Fruit fly (Drosophila melanogaster) whole organism, embryonic: ENCODE results near the gene ClC-a.

Experiments
- ATbp ChIP-seq: fragments of 200-800 bp; sonication (Bioruptor generic); optimal IDR thresholded peaks from 2 replicates; lab custom pipeline; 2017; ENCODE audit warnings: missing biosample characterization, mild to moderate bottlenecking, missing genetic modification characterization, missing genetic modification reagents
- Ada2b ChIP-seq: fragments of 200-800 bp; sonication (Bioruptor generic); IDR thresholded peaks from 2 replicates; pipeline ENCODE4 v1.3.6; 2022; ENCODE audit warnings: missing biosample characterization, missing genetic modification characterization
- BtbVII ChIP-seq: fragments of 200-800 bp; sonication (Bioruptor generic); optimal IDR thresholded peaks from 3 replicates; lab custom pipeline; 2017; ENCODE audit warnings: missing biosample characterization, mild to moderate bottlenecking, missing genetic modification characterization
- CG10431 ChIP-seq: fragments of 200-800 bp; sonication (Bioruptor generic); optimal IDR thresholded peaks from 3 replicates; lab custom pipeline; 2018; ENCODE audit warnings: missing biosample characterization, mild to moderate bottlenecking, missing genetic modification characterization
- CG10979 ChIP-seq: fragments of 200-800 bp; sonication (Bioruptor generic); optimal IDR thresholded peaks from 2 replicates; lab custom pipeline; 2018; ENCODE audit warnings: missing biosample characterization, mild to moderate bottlenecking, missing genetic modification characterization, moderate library complexity
- CG12236 ChIP-seq: fragments of 200-800 bp; sonication (Bioruptor generic); optimal IDR thresholded peaks from 2 replicates; lab custom pipeline; 2016; ENCODE audit warnings: missing biosample characterization, missing genetic modification characterization
- CG12391 ChIP-seq: fragments of 200-800 bp; sonication (Bioruptor generic); optimal IDR thresholded peaks from 3 replicates; lab custom pipeline; 2018; ENCODE audit warnings: missing biosample characterization, mild to moderate bottlenecking, missing genetic modification characterization, moderate library complexity
- CG12744 ChIP-seq: fragments of 200-800 bp; sonication (Bioruptor generic); optimal IDR thresholded peaks from 2 replicates; lab custom pipeline; 2016; ENCODE audit warnings: missing biosample characterization, missing genetic modification characterization
- CG12942 ChIP-seq: fragments of 200-800 bp; sonication (Bioruptor generic); optimal IDR thresholded peaks from 3 replicates; lab custom pipeline; 2016; ENCODE audit warnings: missing biosample characterization, missing genetic modification characterization
- CG13894 ChIP-seq: fragments of 200-800 bp; sonication (Bioruptor generic); optimal IDR thresholded peaks from 3 replicates; lab custom pipeline; 2018; ENCODE audit warnings: missing biosample characterization, mild to moderate bottlenecking, missing genetic modification characterization, moderate library complexity
- CG14014 ChIP-seq: fragments of 200-800 bp; sonication (Bioruptor generic); IDR thresholded peaks from 2 replicates; pipeline ENCODE4 v1.3.6; 2022; ENCODE audit warnings: missing biosample characterization, missing genetic modification characterization
- CG14860 ChIP-seq: fragments of 200-800 bp; sonication (Bioruptor generic); IDR thresholded peaks from 3 replicates; pipeline ENCODE4 v1.3.6; 2022; ENCODE audit warnings: missing biosample characterization, missing genetic modification characterization; ENCODE audit not compliant: partially characterized antibody
- CG1529 ChIP-seq: fragments of 200-800 bp; sonication (Bioruptor generic); optimal IDR thresholded peaks from 3 replicates; lab custom pipeline; 2018; ENCODE audit warnings: missing biosample characterization, missing genetic modification characterization
- CG17361 ChIP-seq: fragments of 200-800 bp; sonication (Bioruptor generic); IDR thresholded peaks from 3 replicates; pipeline ENCODE4 v1.3.6; 2022; ENCODE audit warnings: missing biosample characterization, missing genetic modification characterization
- CG17829 ChIP-seq: fragments of 200-800 bp; optimal IDR thresholded peaks from 2 replicates; lab custom pipeline; 2019; ENCODE audit warnings: missing biosample characterization, mild to moderate bottlenecking, missing genetic modification characterization, moderate library complexity
- CG18764 ChIP-seq: fragments of 200-800 bp; sonication (Bioruptor generic); optimal IDR thresholded peaks from 3 replicates; lab custom pipeline; 2016; ENCODE audit warnings: missing biosample characterization, missing genetic modification characterization
- CG4424 ChIP-seq: fragments of 200-800 bp; sonication (Bioruptor generic); optimal IDR thresholded peaks from 3 replicates; lab custom pipeline; 2016; ENCODE audit warnings: missing biosample characterization, missing genetic modification characterization
- CG6254 ChIP-seq: fragments of 200-800 bp; sonication (Bioruptor generic); optimal IDR thresholded peaks from 3 replicates; lab custom pipeline; 2017; ENCODE audit warnings: mild to moderate bottlenecking, missing biosample characterization, missing genetic modification reagents, missing genetic modification characterization
- CG6765 ChIP-seq: fragments of 200-800 bp; sonication (Bioruptor generic); optimal IDR thresholded peaks from 3 replicates; lab custom pipeline; 2017; ENCODE audit warnings: missing biosample characterization, mild to moderate bottlenecking, missing genetic modification characterization
- CG6854 ChIP-seq: fragments of 200-800 bp; sonication (Bioruptor generic); optimal IDR thresholded peaks from 3 replicates; lab custom pipeline; 2017; ENCODE audit warnings: missing biosample characterization, mild to moderate bottlenecking, missing genetic modification characterization
- CG7372 ChIP-seq: fragments of 200-800 bp; sonication (Bioruptor generic); IDR thresholded peaks from 2 replicates; pipeline ENCODE4 v1.3.6; 2022; ENCODE audit warnings: missing biosample characterization, missing genetic modification characterization
- CG8290 ChIP-seq, 3 experiments: fragments of 200-800 bp; sonication (Bioruptor generic); optimal IDR thresholded peaks; 2 replicates each; lab custom pipeline; 2016 to 2019; ENCODE audit warnings: missing biosample characterization in 3 of 3, missing genetic modification characterization in 3 of 3, mild to moderate bottlenecking in 2 of 3, moderate library complexity in 1 of 3
- CG8388 ChIP-seq: fragments of 200-800 bp; sonication (Bioruptor generic); optimal IDR thresholded peaks from 2 replicates; lab custom pipeline; 2019; ENCODE audit warnings: missing biosample characterization, mild to moderate bottlenecking, missing genetic modification characterization, moderate library complexity
- CrebB ChIP-seq: fragments of 200-800 bp; sonication (Bioruptor generic); optimal IDR thresholded peaks from 3 replicates; lab custom pipeline; 2018; ENCODE audit warnings: missing biosample characterization, mild to moderate bottlenecking, missing genetic modification characterization
- Dbx ChIP-seq: fragments of 200-800 bp; sonication (Bioruptor generic); IDR thresholded peaks from 3 replicates; pipeline ENCODE4 v1.3.6; 2022; ENCODE audit warnings: missing biosample characterization, missing genetic modification characterization
- Dek ChIP-seq: fragments of 200-800 bp; sonication (Bioruptor generic); optimal IDR thresholded peaks from 3 replicates; lab custom pipeline; 2019; ENCODE audit warnings: missing biosample characterization, mild to moderate bottlenecking, missing genetic modification characterization, moderate library complexity
- Elba2 ChIP-seq: fragments of 200-800 bp; sonication (Bioruptor generic); optimal IDR thresholded peaks from 3 replicates; lab custom pipeline; 2016; ENCODE audit warnings: missing biosample characterization, missing genetic modification characterization
- Hr51 ChIP-seq, 2 experiments: fragments of 200-800 bp; sonication (Bioruptor generic); optimal IDR thresholded peaks; 2 replicates in 1 of 2; 3 replicates in 1 of 2; lab custom pipeline; 2016 to 2018; ENCODE audit warnings: missing biosample characterization in 2 of 2, missing genetic modification characterization in 2 of 2, mild to moderate bottlenecking in 1 of 2, moderate library complexity in 1 of 2
- Max ChIP-seq: fragments of 200-800 bp; sonication (Bioruptor generic); optimal IDR thresholded peaks from 2 replicates; lab custom pipeline; 2016; ENCODE audit warnings: missing biosample characterization, mild to moderate bottlenecking, missing genetic modification characterization
- Optix ChIP-seq: fragments of 200-800 bp; sonication (Bioruptor generic); IDR thresholded peaks from 3 replicates; pipeline ENCODE4 v1.3.6; 2022; ENCODE audit warnings: missing biosample characterization, missing genetic modification characterization
- Ravus ChIP-seq: fragments of 200-800 bp; sonication (Bioruptor generic); IDR thresholded peaks from 2 replicates; pipeline ENCODE4 v1.3.6; 2022; ENCODE audit warnings: missing biosample characterization, missing genetic modification characterization
- Rx ChIP-seq: fragments of 200-800 bp; sonication (Bioruptor generic); IDR thresholded peaks from 2 replicates; pipeline ENCODE4 v1.3.6; 2022; ENCODE audit warnings: missing biosample characterization, missing genetic modification characterization
- Sin3A ChIP-seq: fragments of >200 bp; optimal IDR thresholded peaks from 2 replicates; lab custom pipeline; 2018
- Xbp1 ChIP-seq: fragments of 200-800 bp; sonication (Bioruptor generic); optimal IDR thresholded peaks from 3 replicates; lab custom pipeline; 2016; ENCODE audit warnings: missing biosample characterization, mild to moderate bottlenecking, missing genetic modification characterization
- ap ChIP-seq: fragments of 200-800 bp; sonication (Bioruptor generic); IDR thresholded peaks from 2 replicates; pipeline ENCODE4 v1.3.6; 2022; ENCODE audit warnings: missing biosample characterization, missing genetic modification characterization
- bbx ChIP-seq: fragments of 200-800 bp; sonication (Bioruptor generic); IDR thresholded peaks from 2 replicates; pipeline ENCODE4 v1.3.6; 2022; ENCODE audit warnings: missing biosample characterization, missing genetic modification characterization; ENCODE audit not compliant: partially characterized antibody
- bcd ChIP-seq: fragments of 200-800 bp; sonication (Bioruptor generic); optimal IDR thresholded peaks from 2 replicates; lab custom pipeline; 2017; ENCODE audit warnings: missing biosample characterization, mild to moderate bottlenecking, missing genetic modification characterization
- bigmax ChIP-seq: fragments of 200-800 bp; sonication (Bioruptor generic); optimal IDR thresholded peaks from 2 replicates; lab custom pipeline; 2018; ENCODE audit warnings: missing biosample characterization, mild to moderate bottlenecking, missing genetic modification characterization
- btn ChIP-seq: fragments of 200-800 bp; sonication (Bioruptor generic); optimal IDR thresholded peaks from 2 replicates; lab custom pipeline; 2016; ENCODE audit warnings: missing biosample characterization, missing genetic modification characterization
- crol ChIP-seq: fragments of 200-800 bp; sonication (Bioruptor generic); IDR thresholded peaks from 2 replicates; pipeline ENCODE4 v1.3.6; 2022; ENCODE audit warnings: missing biosample characterization, missing genetic modification characterization
- disco-r ChIP-seq: fragments of 200-800 bp; sonication (Bioruptor generic); optimal IDR thresholded peaks from 2 replicates; lab custom pipeline; 2016; ENCODE audit warnings: missing biosample characterization, missing genetic modification characterization
- dmrt99B ChIP-seq: fragments of 200-800 bp; sonication (Bioruptor generic); optimal IDR thresholded peaks from 2 replicates; lab custom pipeline; 2018; ENCODE audit warnings: missing biosample characterization, mild to moderate bottlenecking, missing genetic modification characterization, moderate library complexity
- fd64A ChIP-seq: fragments of 200-800 bp; sonication (Bioruptor generic); optimal IDR thresholded peaks from 3 replicates; lab custom pipeline; 2018; ENCODE audit warnings: missing biosample characterization, mild to moderate bottlenecking, missing genetic modification characterization
- gsb ChIP-seq: fragments of 200-800 bp; sonication (Bioruptor generic); IDR thresholded peaks from 2 replicates; pipeline ENCODE4 v1.3.6; 2022; ENCODE audit warnings: missing biosample characterization, missing genetic modification characterization
- ham ChIP-seq: fragments of 200-800 bp; sonication (Bioruptor generic); IDR thresholded peaks from 2 replicates; pipeline ENCODE4 v1.3.6; 2022; ENCODE audit warnings: missing biosample characterization, missing genetic modification characterization
- klu ChIP-seq: fragments of 200-800 bp; sonication (Bioruptor generic); IDR thresholded peaks from 2 replicates; pipeline ENCODE4 v1.3.6; 2022; ENCODE audit warnings: missing biosample characterization, missing genetic modification characterization
- lmd ChIP-seq: fragments of 200-800 bp; sonication (Bioruptor generic); IDR thresholded peaks from 2 replicates; pipeline ENCODE4 v1.3.6; 2022; ENCODE audit warnings: missing biosample characterization, missing genetic modification characterization
- nom ChIP-seq: fragments of 200-800 bp; sonication (Bioruptor generic); optimal IDR thresholded peaks from 2 replicates; lab custom pipeline; 2017; ENCODE audit warnings: missing biosample characterization, missing genetic modification characterization, mild to moderate bottlenecking, moderate library complexity, missing genetic modification reagents
- row ChIP-seq: fragments of 200-800 bp; sonication (Bioruptor generic); IDR thresholded peaks from 3 replicates; pipeline ENCODE4 v1.3.6; 2022; ENCODE audit warnings: missing biosample characterization, missing genetic modification characterization
- ttk ChIP-seq: fragments of 200-800 bp; sonication (Bioruptor generic); IDR thresholded peaks from 2 replicates; pipeline ENCODE4 v2.1.2; 2022; ENCODE audit warnings: missing biosample characterization, missing genetic modification characterization
- zen ChIP-seq: fragments of 200-800 bp; sonication (Bioruptor generic); optimal IDR thresholded peaks from 3 replicates; lab custom pipeline; 2018; ENCODE audit warnings: missing biosample characterization, mild to moderate bottlenecking, missing genetic modification characterization, moderate library complexity

Gene ClC-a

DNA sequence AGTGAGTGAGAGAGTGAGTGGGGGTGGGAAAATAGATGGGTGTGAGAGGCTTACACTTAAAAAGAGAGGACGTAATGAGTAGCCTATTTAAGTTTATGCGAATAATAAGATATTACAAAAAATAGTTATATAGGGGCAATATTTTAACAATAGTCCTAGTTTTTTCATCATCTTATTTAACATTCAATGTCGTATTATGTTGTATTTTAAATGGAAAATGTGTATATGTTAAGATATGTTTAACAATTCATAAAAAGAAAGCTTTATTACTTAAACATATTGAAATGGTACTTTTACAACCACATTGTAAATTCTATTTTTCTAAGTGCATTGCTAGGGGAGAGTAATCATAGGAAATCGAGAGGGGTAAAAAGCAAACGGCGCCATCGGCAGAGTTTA is 39.0 kb downstream of the ClC-a start (continued):
- TF ChIP-seq lmd (GFP tag; lab: Robert Waterston, UW) (peak; percentile 63), Sin3A (lab: Kevin White, UChicago) (no peak), CG17361 (peak; percentile 84), BtbVII (GFP tag; lab: Kevin White, UChicago) (peak; percentile 58), dmrt99B (tag; lab: Kevin White, UChicago) (peak; percentile 86), ttk (GFP tag; lab: Robert Waterston, UW) (peak; percentile 31), CG6854 (GFP tag; lab: Kevin White, UChicago) (peak; percentile 73), ham (GFP tag; lab: Robert Waterston, UW) (no peak), Ravus (GFP tag; lab: Robert Waterston, UW) (no peak), CG13894 (peak; percentile 77), Max (GFP tag; lab: Kevin White, UChicago) (no peak), nom (GFP tag; lab: Kevin White, UChicago) (no peak), bigmax (GFP tag; lab: Kevin White, UChicago) (no peak), CG8290 (GFP tag; optimal IDR thresholded peaks at IDR 0.05; lab: Kevin White, UChicago) (peak; percentile 19), CG8290 (tag; optimal IDR thresholded peaks at IDR 0.05; lab: Kevin White, UChicago) (no peak), disco-r (GFP tag; lab: Kevin White, UChicago) (peak; percentile 4), CG12942 (GFP tag; lab: Kevin White, UChicago) (peak; percentile 36), Dbx (GFP tag; lab: Robert Waterston, UW) (peak; percentile 44; the same call in 1 of the 3 replicates), CG12236 (no peak), Dek (tag; lab: Kevin White, UChicago) (peak; percentile 75), CG7372 (GFP tag; lab: Robert Waterston, UW) (no peak; the same call in 1 of the 2 replicates), bbx (GFP tag; lab: Robert Waterston, UW) (no peak), CrebB (tag; lab: Kevin White, UChicago) (peak; percentile 22), gsb (GFP tag; lab: Robert Waterston, UW) (no peak), Xbp1 (peak; percentile 70), CG6254 (GFP tag; lab: Kevin White, UChicago) (peak; percentile 37), row (GFP tag; lab: Robert Waterston, UW) (peak; percentile 77), zen (tag; lab: Kevin White, UChicago) (peak; percentile 47), crol (GFP tag; lab: Robert Waterston, UW) (no peak), Elba2 (GFP tag; lab: Kevin White, UChicago) (no peak), ATbp (peak; percentile 41), CG12391 (tag; lab: Kevin White, UChicago) (peak; percentile 89), CG4424 (GFP tag; lab: Kevin White, UChicago) (peak; percentile 66), CG18764 (GFP tag; lab: Kevin White, UChicago) (peak; percentile 5), CG8388 (peak; percentile 74), ap (no peak), bcd (peak; percentile 63), CG14860 (no peak), CG12744 (GFP tag; lab: Kevin White, UChicago) (peak; percentile 17), Optix (no peak), CG14014 (GFP tag; lab: Robert Waterston, UW) (peak; percentile 45; the same call in 1 of the 2 replicates), CG10979 (peak; percentile 86), Hr51 (GFP tag; optimal IDR thresholded peaks at IDR 0.05; lab: Kevin White, UChicago) (peak in 1 of 2 experiments; percentile 82), fd64A (GFP tag; lab: Kevin White, UChicago) (no peak), CG10431 (peak; percentile 43), CG17829 (tag; lab: Kevin White, UChicago) (peak; percentile 83), Ada2b (GFP tag; lab: Robert Waterston, UW) (no peak), klu (GFP tag; lab: Robert Waterston, UW) (peak; percentile 24; the same call in 1 of the 2 replicates), Rx (no peak), btn (GFP tag; lab: Kevin White, UChicago) (no peak), CG6765 (GFP tag; lab: Kevin White, UChicago) (peak; percentile 64), CG1529 (GFP tag; lab: Kevin White, UChicago) (peak; percentile 46)
